Fruit fly (Drosophila melanogaster) whole organism, embryonic: Measurements from ENCODE around the gene Agpat3.

Experiments used
- CG1024 ChIP-seq: fragments of 200-800 bp; sonication (Bioruptor generic); IDR thresholded peaks from 2 replicates; pipeline ENCODE4 v1.3.6; 2022; ENCODE audit warnings: missing biosample characterization, missing genetic modification characterization
- CG10321 ChIP-seq: fragments of 200-800 bp; sonication (Bioruptor generic); IDR thresholded peaks from 2 replicates; pipeline ENCODE4 v1.3.6; 2022; ENCODE audit warnings: missing biosample characterization, missing genetic modification characterization
- CG10431 ChIP-seq: fragments of 200-800 bp; sonication (Bioruptor generic); optimal IDR thresholded peaks from 3 replicates; lab custom pipeline; 2018; ENCODE audit warnings: missing biosample characterization, mild to moderate bottlenecking, missing genetic modification characterization
- CG11456 ChIP-seq: fragments of 200-800 bp; sonication (Bioruptor generic); IDR thresholded peaks from 3 replicates; pipeline ENCODE4 v1.3.6; 2022; ENCODE audit warnings: missing biosample characterization, missing genetic modification characterization
- CG14860 ChIP-seq: fragments of 200-800 bp; sonication (Bioruptor generic); IDR thresholded peaks from 3 replicates; pipeline ENCODE4 v1.3.6; 2022; ENCODE audit warnings: missing biosample characterization, missing genetic modification characterization; ENCODE audit not compliant: partially characterized antibody
- CG15011 ChIP-seq: fragments of 200-800 bp; sonication (Bioruptor generic); optimal IDR thresholded peaks from 3 replicates; lab custom pipeline; 2018; ENCODE audit warnings: missing biosample characterization, mild to moderate bottlenecking, missing genetic modification characterization
- CG15514 ChIP-seq: fragments of 200-800 bp; sonication (Bioruptor generic); optimal IDR thresholded peaks from 3 replicates; lab custom pipeline; 2017; ENCODE audit warnings: missing biosample characterization, missing genetic modification characterization, mild to moderate bottlenecking, moderate library complexity, missing genetic modification reagents
- CG16813 ChIP-seq: fragments of 200-800 bp; sonication (Bioruptor generic); IDR thresholded peaks from 3 replicates; pipeline ENCODE4 v1.3.6; 2022; ENCODE audit warnings: missing biosample characterization, missing genetic modification characterization; ENCODE audit not compliant: partially characterized antibody
- CG1792 ChIP-seq: fragments of 200-800 bp; sonication (Bioruptor generic); optimal IDR thresholded peaks from 2 replicates; lab custom pipeline; 2016; ENCODE audit warnings: missing biosample characterization, missing genetic modification characterization
- CG18011 ChIP-seq: fragments of 200-800 bp; sonication (Bioruptor generic); optimal IDR thresholded peaks from 2 replicates; lab custom pipeline; 2017; ENCODE audit warnings: missing biosample characterization, missing genetic modification characterization, mild to moderate bottlenecking, moderate library complexity, missing genotype
- CG18476 ChIP-seq: fragments of 200-800 bp; sonication (Bioruptor generic); optimal IDR thresholded peaks from 2 replicates; lab custom pipeline; 2016; ENCODE audit warnings: missing biosample characterization, mild to moderate bottlenecking, missing genetic modification characterization
- CG4360 ChIP-seq: fragments of 200-800 bp; sonication (Bioruptor generic); IDR thresholded peaks from 2 replicates; pipeline ENCODE4 v1.3.6; 2022; ENCODE audit warnings: missing biosample characterization, missing genetic modification characterization
- CG6791 ChIP-seq: fragments of 200-800 bp; sonication (Bioruptor generic); IDR thresholded peaks from 3 replicates; pipeline ENCODE4 v1.3.6; 2022; ENCODE audit warnings: missing biosample characterization, missing genetic modification characterization; ENCODE audit not compliant: partially characterized antibody
- CG7271 ChIP-seq: fragments of 200-800 bp; sonication (Bioruptor generic); optimal IDR thresholded peaks from 2 replicates; lab custom pipeline; 2018; ENCODE audit warnings: missing biosample characterization, mild to moderate bottlenecking, missing genetic modification characterization, moderate library complexity
- CG7928 ChIP-seq: fragments of 200-800 bp; sonication (Bioruptor generic); optimal IDR thresholded peaks from 2 replicates; lab custom pipeline; 2017; ENCODE audit warnings: missing biosample characterization, mild to moderate bottlenecking, missing genetic modification characterization
- CG9437 ChIP-seq: fragments of 200-800 bp; sonication (Bioruptor generic); optimal IDR thresholded peaks from 2 replicates; lab custom pipeline; 2018; ENCODE audit warnings: missing biosample characterization, mild to moderate bottlenecking, missing genetic modification characterization
- CG9817 ChIP-seq: fragments of 200-800 bp; sonication (Bioruptor generic); optimal IDR thresholded peaks from 2 replicates; lab custom pipeline; 2018; ENCODE audit warnings: missing biosample characterization, mild to moderate bottlenecking, missing genetic modification characterization, moderate library complexity
- CG9932 ChIP-seq: fragments of 200-800 bp; sonication (Bioruptor generic); IDR thresholded peaks from 2 replicates; pipeline ENCODE4 v1.3.6; 2022; ENCODE audit warnings: missing biosample characterization, missing genetic modification characterization
- D19A ChIP-seq: fragments of 200-800 bp; optimal IDR thresholded peaks from 3 replicates; lab custom pipeline; 2019; ENCODE audit warnings: missing biosample characterization, mild to moderate bottlenecking, missing genetic modification characterization, moderate library complexity
- Dbx ChIP-seq: fragments of 200-800 bp; sonication (Bioruptor generic); IDR thresholded peaks from 3 replicates; pipeline ENCODE4 v1.3.6; 2022; ENCODE audit warnings: missing biosample characterization, missing genetic modification characterization
- Fer2 ChIP-seq: fragments of 200-800 bp; sonication (Bioruptor generic); optimal IDR thresholded peaks from 2 replicates; lab custom pipeline; 2018; ENCODE audit warnings: missing biosample characterization, mild to moderate bottlenecking, missing genetic modification characterization, moderate library complexity
- Gsc ChIP-seq: fragments of 200-800 bp; sonication (Bioruptor generic); IDR thresholded peaks from 2 replicates; pipeline ENCODE4 v1.3.6; 2022; ENCODE audit warnings: missing biosample characterization, missing genetic modification characterization
- H15 ChIP-seq: fragments of 200-800 bp; sonication (Bioruptor generic); IDR thresholded peaks from 3 replicates; pipeline ENCODE4 v1.3.6; 2022; ENCODE audit warnings: missing biosample characterization, missing genetic modification characterization
- HHEX ChIP-seq: fragments of 200-800 bp; sonication (Bioruptor generic); optimal IDR thresholded peaks from 3 replicates; lab custom pipeline; 2017; ENCODE audit warnings: missing biosample characterization, mild to moderate bottlenecking, missing genetic modification characterization, missing genetic modification reagents
- HLH3B ChIP-seq: fragments of 200-800 bp; sonication (Bioruptor generic); IDR thresholded peaks from 2 replicates; pipeline ENCODE4 v1.3.6; 2022; ENCODE audit warnings: missing biosample characterization, missing genetic modification characterization
- HmgD ChIP-seq: fragments of 200-800 bp; sonication (Bioruptor generic); optimal IDR thresholded peaks from 3 replicates; lab custom pipeline; 2016; ENCODE audit warnings: missing biosample characterization, missing genetic modification characterization
- Hr51 ChIP-seq, 2 experiments: fragments of 200-800 bp; sonication (Bioruptor generic); optimal IDR thresholded peaks; 2 replicates in 1 of 2; 3 replicates in 1 of 2; lab custom pipeline; 2016 to 2018; ENCODE audit warnings: missing biosample characterization in 2 of 2, missing genetic modification characterization in 2 of 2, mild to moderate bottlenecking in 1 of 2, moderate library complexity in 1 of 2
- Jarid2 ChIP-seq: fragments of 200-800 bp; sonication (Bioruptor generic); optimal IDR thresholded peaks from 3 replicates; lab custom pipeline; 2017; ENCODE audit warnings: mild to moderate bottlenecking, missing biosample characterization, missing genetic modification reagents, missing genetic modification characterization
- Meics ChIP-seq: fragments of 200-800 bp; sonication (Bioruptor generic); optimal IDR thresholded peaks from 2 replicates; lab custom pipeline; 2017; ENCODE audit warnings: missing biosample characterization, mild to moderate bottlenecking, missing genetic modification characterization
- Myb ChIP-seq: fragments of 200-800 bp; sonication (Bioruptor generic); optimal IDR thresholded peaks from 2 replicates; lab custom pipeline; 2016; ENCODE audit warnings: missing biosample characterization, missing genetic modification characterization
- Poxn ChIP-seq: fragments of 200-800 bp; sonication (Bioruptor generic); IDR thresholded peaks from 2 replicates; pipeline ENCODE4 v1.3.6; 2022; ENCODE audit warnings: missing biosample characterization, missing genetic modification characterization
- Rx ChIP-seq: fragments of 200-800 bp; sonication (Bioruptor generic); IDR thresholded peaks from 2 replicates; pipeline ENCODE4 v1.3.6; 2022; ENCODE audit warnings: missing biosample characterization, missing genetic modification characterization
- Sin3A ChIP-seq: fragments of >200 bp; optimal IDR thresholded peaks from 2 replicates; lab custom pipeline; 2018
- Taf1 ChIP-seq: fragments of 200-800 bp; sonication (Bioruptor generic); IDR thresholded peaks from 2 replicates; pipeline ENCODE4 v1.3.6; 2022; ENCODE audit warnings: missing biosample characterization, missing genetic modification characterization
- YL-1 ChIP-seq: fragments of 200-800 bp; sonication (Bioruptor generic); optimal IDR thresholded peaks from 3 replicates; lab custom pipeline; 2017; ENCODE audit warnings: missing biosample characterization, mild to moderate bottlenecking, missing genetic modification characterization
- al ChIP-seq: fragments of 200-800 bp; sonication (Bioruptor generic); IDR thresholded peaks from 2 replicates; pipeline ENCODE4 v1.3.6; 2022; ENCODE audit warnings: missing biosample characterization, missing genetic modification characterization
- ap ChIP-seq: fragments of 200-800 bp; sonication (Bioruptor generic); IDR thresholded peaks from 2 replicates; pipeline ENCODE4 v1.3.6; 2022; ENCODE audit warnings: missing biosample characterization, missing genetic modification characterization
- bowl ChIP-seq: fragments of 200-800 bp; sonication (Bioruptor generic); IDR thresholded peaks from 2 replicates; pipeline ENCODE4 v1.3.6; 2022; ENCODE audit warnings: missing biosample characterization, missing genetic modification characterization
- caup ChIP-seq: fragments of 200-800 bp; sonication (Bioruptor generic); optimal IDR thresholded peaks from 3 replicates; lab custom pipeline; 2017; ENCODE audit warnings: missing biosample characterization, mild to moderate bottlenecking, missing genetic modification characterization, moderate library complexity; ENCODE audit not compliant: severe bottlenecking
- chm ChIP-seq: fragments of 200-800 bp; sonication (Bioruptor generic); IDR thresholded peaks from 2 replicates; pipeline ENCODE4 v1.3.6; 2022; ENCODE audit warnings: missing biosample characterization, missing genetic modification characterization
- disco-r ChIP-seq: fragments of 200-800 bp; sonication (Bioruptor generic); optimal IDR thresholded peaks from 2 replicates; lab custom pipeline; 2016; ENCODE audit warnings: missing biosample characterization, missing genetic modification characterization
- dysf ChIP-seq: fragments of 200-800 bp; sonication (Bioruptor generic); IDR thresholded peaks from 3 replicates; pipeline ENCODE4 v1.3.6; 2022; ENCODE audit warnings: missing biosample characterization, missing genetic modification characterization
- her ChIP-seq: fragments of 200-800 bp; sonication (Bioruptor generic); optimal IDR thresholded peaks from 2 replicates; lab custom pipeline; 2016; ENCODE audit warnings: missing biosample characterization, missing genetic modification characterization
- luna ChIP-seq: fragments of 200-800 bp; sonication (Bioruptor generic); optimal IDR thresholded peaks from 2 replicates; lab custom pipeline; 2016; ENCODE audit warnings: missing biosample characterization, missing genetic modification characterization
- mld ChIP-seq: fragments of 200-800 bp; sonication (Bioruptor generic); IDR thresholded peaks from 3 replicates; pipeline ENCODE4 v1.3.6; 2022; ENCODE audit warnings: missing biosample characterization, missing genetic modification characterization; ENCODE audit not compliant: partially characterized antibody
- pzg ChIP-seq: fragments of 200-800 bp; sonication (Bioruptor generic); optimal IDR thresholded peaks from 3 replicates; lab custom pipeline; 2018; ENCODE audit warnings: missing biosample characterization, mild to moderate bottlenecking, missing genetic modification characterization, moderate library complexity
- row ChIP-seq: fragments of 200-800 bp; sonication (Bioruptor generic); IDR thresholded peaks from 3 replicates; pipeline ENCODE4 v1.3.6; 2022; ENCODE audit warnings: missing biosample characterization, missing genetic modification characterization
- shn ChIP-seq: fragments of 200-800 bp; sonication (Bioruptor generic); optimal IDR thresholded peaks from 3 replicates; lab custom pipeline; 2016; ENCODE audit warnings: missing biosample characterization, missing genetic modification characterization
- tio ChIP-seq: fragments of 200-800 bp; sonication (Bioruptor generic); optimal IDR thresholded peaks from 2 replicates; lab custom pipeline; 2017; ENCODE audit warnings: missing biosample characterization, missing genetic modification characterization, inconsistent platforms
- trem ChIP-seq: fragments of 200-800 bp; optimal IDR thresholded peaks from 3 replicates; lab custom pipeline; 2019; ENCODE audit warnings: missing biosample characterization, mild to moderate bottlenecking, missing genetic modification characterization, moderate library complexity
- vfl ChIP-seq: fragments of 200-800 bp; sonication (Bioruptor generic); optimal IDR thresholded peaks from 2 replicates; lab custom pipeline; 2016; ENCODE audit warnings: missing biosample characterization, missing genetic modification characterization
- z ChIP-seq: fragments of 200-800 bp; sonication (Bioruptor generic); IDR thresholded peaks from 3 replicates; pipeline ENCODE4 v1.3.6; 2022; ENCODE audit warnings: missing biosample characterization, missing genetic modification characterization

Gene Agpat3

DNA sequence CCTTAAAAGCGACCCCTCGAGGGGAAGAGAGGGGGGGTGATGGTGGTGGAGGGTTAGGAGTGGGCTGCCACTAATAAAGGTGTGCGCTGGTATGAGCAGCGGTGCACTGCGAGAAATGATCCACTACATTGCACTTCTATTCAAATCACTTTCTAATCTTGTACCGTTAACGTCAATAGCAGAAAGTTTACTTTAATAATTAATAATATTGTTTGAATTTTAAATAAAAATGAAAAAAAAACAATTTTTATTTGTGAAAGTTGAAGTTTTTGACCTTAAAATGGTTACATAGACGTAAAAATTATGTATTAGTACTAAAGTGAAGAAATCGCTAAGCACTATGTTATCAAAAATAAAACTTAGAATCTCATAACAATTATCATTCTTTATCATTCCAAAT, 7.1 kb upstream of the Agpat3 start (continued):
- TF ChIP-seq bowl (GFP tag; lab: Robert Waterston, UW) (no peak), HHEX (GFP tag; lab: Kevin White, UChicago) (no peak), CG9817 (no peak), Fer2 (tag; lab: Kevin White, UChicago) (no peak), Taf1 (GFP tag; lab: Robert Waterston, UW) (no peak), pzg (GFP tag; lab: Kevin White, UChicago) (no peak), Poxn (GFP tag; lab: Robert Waterston, UW) (no peak), Sin3A (lab: Kevin White, UChicago) (no peak), CG4360 (GFP tag; lab: Robert Waterston, UW) (no peak), z (GFP tag; lab: Robert Waterston, UW) (no peak), CG14860 (GFP tag; lab: Robert Waterston, UW) (no peak), vfl (GFP tag; lab: Kevin White, UChicago) (no peak), CG11456 (no peak), trem (tag; lab: Kevin White, UChicago) (peak; percentile 10), CG10431 (GFP tag; lab: Kevin White, UChicago) (no peak), Gsc (no peak), disco-r (no peak), CG16813 (no peak), Meics (peak; percentile 47), D19A (tag; lab: Kevin White, UChicago) (no peak), CG9437 (peak; percentile 33), dysf (GFP tag; lab: Robert Waterston, UW) (no peak), caup (GFP tag; lab: Kevin White, UChicago) (no peak), ap (GFP tag; lab: Robert Waterston, UW) (no peak), mld (GFP tag; lab: Robert Waterston, UW) (no peak), Rx (GFP tag; lab: Robert Waterston, UW) (no peak), al (GFP tag; lab: Robert Waterston, UW) (no peak), HLH3B (GFP tag; lab: Robert Waterston, UW) (no peak), CG15514 (no peak), CG10321 (GFP tag; lab: Robert Waterston, UW) (no peak), chm (no peak), CG7928 (no peak), her (no peak), YL-1 (GFP tag; lab: Kevin White, UChicago) (no peak), H15 (no peak), CG18476 (GFP tag; lab: Kevin White, UChicago) (no peak), tio (GFP tag; lab: Kevin White, UChicago) (no peak), CG7271 (no peak), HmgD (GFP tag; lab: Kevin White, UChicago) (no peak), Dbx (GFP tag; lab: Robert Waterston, UW) (no peak), CG1792 (GFP tag; lab: Kevin White, UChicago) (no peak), CG1024 (GFP tag; lab: Robert Waterston, UW) (no peak), CG6791 (GFP tag; lab: Robert Waterston, UW) (no peak), CG15011 (no peak), CG18011 (no peak), CG9932 (GFP tag; lab: Robert Waterston, UW) (no peak), Myb (GFP tag; lab: Kevin White, UChicago) (no peak), row (GFP tag; lab: Robert Waterston, UW) (0 out of 3 replicates have a peak, but pooled peaks have one; percentile 12), Jarid2 (GFP tag; lab: Kevin White, UChicago) (no peak), Hr51 (GFP tag; optimal IDR thresholded peaks at IDR 0.05; lab: Kevin White, UChicago) (peak in 1 of 2 experiments; percentile 30), shn (GFP tag; lab: Kevin White, UChicago) (no peak), luna (GFP tag; lab: Kevin White, UChicago) (no peak)
